Worm (Caenorhabditis elegans): ENCODE results near the gene C44H4.6.

C44H4.6 gene

ce11 chrX:14599245-14599644 is at the start of gene C44H4.6:
Gene C44H4.6, minus strand, starts transcription at chrX:14599345.
- TF ChIP-seq jun-1 (tag; optimal IDR thresholded peaks at IDR 0.05) = no peak
- TF ChIP-seq hmg-1.1 (GFP tag; IDR thresholded peaks at IDR 0.05) = no peak
- TF ChIP-seq snpc-4 (tag; optimal IDR thresholded peaks at IDR 0.05) = no peak
- no peak for TF ChIP-seq dpl-1 (GFP tag; optimal IDR thresholded peaks at IDR 0.05)
- no peak for TF ChIP-seq nhr-10 (tag; optimal IDR thresholded peaks at IDR 0.05)
- TF ChIP-seq nhr-28 (tag; optimal IDR thresholded peaks at IDR 0.05) = no peak
- no peak for TF ChIP-seq dve-1 (tag; optimal IDR thresholded peaks at IDR 0.05; ENCODE audit: insufficient read depth)
- TF ChIP-seq nhr-11 (tag; optimal IDR thresholded peaks at IDR 0.05) = no peak

DNA sequence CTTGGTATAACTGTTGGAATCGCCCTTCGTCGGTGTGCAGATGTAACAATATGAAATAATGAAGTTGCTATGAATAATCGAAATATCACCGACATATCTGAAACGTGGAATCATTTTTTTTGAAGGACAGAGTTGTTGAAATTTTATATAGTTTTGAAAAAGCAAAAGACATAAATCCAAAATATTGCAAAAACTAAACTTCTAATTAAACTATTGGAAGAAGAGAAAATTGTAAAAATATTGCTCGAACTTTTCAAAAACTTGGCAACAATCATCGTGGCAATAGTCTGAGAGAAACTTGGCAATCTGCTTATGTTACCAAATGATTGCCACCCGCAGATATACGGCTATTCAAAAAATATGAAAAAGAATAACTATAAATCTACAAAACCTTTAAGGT is 46.2 kb upstream of the C44H4.6 start, which contains the start of gene F54E4.4:
Gene F54E4.4, minus strand, starts transcription at position 101 of the 400 bp plus-strand sequence.
- TF ChIP-seq T26A8.4 (GFP tag; IDR thresholded peaks at IDR 0.05) = no peak
- peak in 1 of 2 experiments; percentile 13 for TF ChIP-seq unc-62 (GFP tag; optimal IDR thresholded peaks at IDR 0.05 in 1 of 2)
- TF ChIP-seq unc-62 (tag; optimal IDR thresholded peaks at IDR 0.05) = no peak

ce11 chrX:14639941-14640340 is 40.8 kb upstream of the C44H4.6 start:
- TF ChIP-seq rbr-2 (tag; optimal IDR thresholded peaks at IDR 0.05) (peak; percentile 72), mxl-3 (GFP tag; optimal IDR thresholded peaks at IDR 0.05) (no peak), fkh-10 (GFP tag; optimal IDR thresholded peaks at IDR 0.05) (peak; percentile 90), set-16 (GFP tag; IDR thresholded peaks at IDR 0.05) (peak; percentile 67), ces-1 (GFP tag; optimal IDR thresholded peaks at IDR 0.05) (no peak), skn-1 (tag; optimal IDR thresholded peaks at IDR 0.05) (no peak), nhr-11 (tag; optimal IDR thresholded peaks at IDR 0.05) (peak; percentile 17), ctbp-1 (GFP tag; IDR thresholded peaks at IDR 0.05) (peak; percentile 74), arid-1 (GFP tag; conservative IDR thresholded peaks at IDR 0.05) (no peak), F37D6.2 (tag; optimal IDR thresholded peaks at IDR 0.05) (peak; percentile 58), nhr-28 (tag; optimal IDR thresholded peaks at IDR 0.05) (no peak), egl-27 (tag; optimal IDR thresholded peaks at IDR 0.05) (no peak), daf-16 (GFP tag; optimal IDR thresholded peaks at IDR 0.05) (peak in 1 of 2 experiments; percentile 4), daf-16 (tag; optimal IDR thresholded peaks at IDR 0.05) (no peak), dmd-6 (GFP tag; IDR thresholded peaks at IDR 0.05) (0 out of 2 replicates have a peak, but pooled peaks have one; percentile 8), F26F4.8 (GFP tag; conservative IDR thresholded peaks at IDR 0.05) (no peak), egl-43 (GFP tag; IDR thresholded peaks at IDR 0.05) (0 out of 2 replicates have a peak, but pooled peaks have one; percentile 42), mes-2 (tag; optimal IDR thresholded peaks at IDR 0.05; ENCODE audit: poor library complexity, severe bottlenecking) (no peak), hlh-30 (tag; optimal IDR thresholded peaks at IDR 0.05; ENCODE audit: insufficient read depth) (peak; percentile 19), dmd-8 (GFP tag; IDR thresholded peaks at IDR 0.05) (no peak), hmg-1.1 (GFP tag; IDR thresholded peaks at IDR 0.05) (peak; percentile 64), nhr-77 (tag; optimal IDR thresholded peaks at IDR 0.05) (no peak), zfp-2 (tag; optimal IDR thresholded peaks at IDR 0.05) (no peak), lin-38 (GFP tag; IDR thresholded peaks at IDR 0.05) (no peak), hlh-11 (tag; optimal IDR thresholded peaks at IDR 0.05) (peak; percentile 24), unc-130 (GFP tag; optimal IDR thresholded peaks at IDR 0.05) (no peak), lin-13 (GFP tag; optimal IDR thresholded peaks at IDR 0.05) (no peak), zag-1 (tag; optimal IDR thresholded peaks at IDR 0.05) (no peak), zip-2 (tag; optimal IDR thresholded peaks at IDR 0.05) (no peak), lsy-2 (tag; optimal IDR thresholded peaks at IDR 0.05) (peak in 1 of 2 experiments; percentile 46), nhr-6 (tag; optimal IDR thresholded peaks at IDR 0.05) (no peak), lir-3 (tag; optimal IDR thresholded peaks at IDR 0.05) (no peak), tra-1 (GFP tag; IDR thresholded peaks at IDR 0.05) (no peak), F44E2.7 (GFP tag; IDR thresholded peaks at IDR 0.05) (no peak), ceh-82 (tag; optimal IDR thresholded peaks at IDR 0.05) (no peak), mep-1 (tag; optimal IDR thresholded peaks at IDR 0.05) (peak; percentile 71), hif-1 (tag; optimal IDR thresholded peaks at IDR 0.05) (peak in 1 of 2 experiments; percentile 31), dpl-1 (GFP tag; optimal IDR thresholded peaks at IDR 0.05) (no peak)
